Fruit fly (Drosophila melanogaster) whole organism, pupa: ENCODE measurements around the gene Nep7.
A peak's percentile ranks its signal among the peaks of the same experiment; 100 is the strongest.

Experiments used
- CG10348 ChIP-seq: fragments of 200-800 bp; sonication (Bioruptor generic); IDR thresholded peaks from 2 replicates; pipeline ENCODE4 v1.3.6; 2022; ENCODE audit warnings: missing biosample characterization, missing genetic modification characterization
- CG12605 ChIP-seq: fragments of 200-800 bp; sonication (Bioruptor generic); IDR thresholded peaks from 2 replicates; pipeline ENCODE4 v1.3.6; 2022; ENCODE audit warnings: missing biosample characterization, missing genetic modification characterization
- CG13204 ChIP-seq: fragments of 200-800 bp; sonication (Bioruptor generic); optimal IDR thresholded peaks from 2 replicates; lab custom pipeline; 2018; ENCODE audit warnings: missing biosample characterization, mild to moderate bottlenecking, missing genetic modification characterization, moderate library complexity
- CG14655 ChIP-seq: fragments of 200-800 bp; sonication (Bioruptor generic); optimal IDR thresholded peaks from 3 replicates; lab custom pipeline; 2017; ENCODE audit warnings: mild to moderate bottlenecking, missing biosample characterization, missing genetic modification reagents, missing genetic modification characterization
- CG15710 ChIP-seq: fragments of 200-800 bp; sonication (Bioruptor generic); optimal IDR thresholded peaks from 2 replicates; lab custom pipeline; 2018; ENCODE audit warnings: missing biosample characterization, mild to moderate bottlenecking, missing genetic modification characterization, moderate library complexity
- CG17806 ChIP-seq: fragments of 200-800 bp; sonication (Bioruptor generic); optimal IDR thresholded peaks from 2 replicates; lab custom pipeline; 2018; ENCODE audit warnings: missing biosample characterization, mild to moderate bottlenecking, missing genetic modification characterization, moderate library complexity
- CG32121 ChIP-seq: fragments of 200-800 bp; sonication (Bioruptor generic); IDR thresholded peaks from 2 replicates; pipeline ENCODE4 v1.3.6; 2022; ENCODE audit warnings: missing biosample characterization, missing genetic modification characterization
- CG34367 ChIP-seq: fragments of 200-800 bp; sonication (Bioruptor generic); optimal IDR thresholded peaks from 2 replicates; lab custom pipeline; 2018; ENCODE audit warnings: missing biosample characterization, mild to moderate bottlenecking, missing genetic modification characterization
- CG4496 ChIP-seq: fragments of 200-800 bp; sonication (Bioruptor generic); IDR thresholded peaks from 3 replicates; pipeline ENCODE4 v1.3.6; 2022; ENCODE audit warnings: missing biosample characterization, missing genetic modification characterization
- CG8159 ChIP-seq: fragments of 200-800 bp; sonication (Bioruptor generic); optimal IDR thresholded peaks from 3 replicates; lab custom pipeline; 2018; ENCODE audit warnings: missing biosample characterization, mild to moderate bottlenecking, missing genetic modification characterization, moderate library complexity
- CG8301 ChIP-seq: fragments of 200-800 bp; sonication (Bioruptor generic); optimal IDR thresholded peaks from 2 replicates; lab custom pipeline; 2018; ENCODE audit warnings: missing biosample characterization, mild to moderate bottlenecking, missing genetic modification characterization
- CG9948 ChIP-seq: fragments of 200-800 bp; sonication (Bioruptor generic); optimal IDR thresholded peaks from 2 replicates; lab custom pipeline; 2018; ENCODE audit warnings: missing biosample characterization, mild to moderate bottlenecking, missing genetic modification characterization, moderate library complexity
- D1 ChIP-seq: fragments of 200-800 bp; sonication (Bioruptor generic); optimal IDR thresholded peaks from 2 replicates; lab custom pipeline; 2018; ENCODE audit warnings: missing biosample characterization, mild to moderate bottlenecking, missing genetic modification characterization, moderate library complexity
- EcR ChIP-seq: fragments of 200-800 bp; sonication (Bioruptor generic); optimal IDR thresholded peaks from 3 replicates; lab custom pipeline; 2019; ENCODE audit warnings: missing biosample characterization, missing genetic modification characterization, mild to moderate bottlenecking, moderate library complexity, missing genetic modification reagents
- Ets98B ChIP-seq: fragments of 200-800 bp; sonication (Bioruptor generic); IDR thresholded peaks from 2 replicates; pipeline ENCODE4 v1.3.6; 2022; ENCODE audit warnings: missing biosample characterization, missing genetic modification characterization
- Pif1A ChIP-seq: fragments of 200-800 bp; sonication (Bioruptor generic); optimal IDR thresholded peaks from 3 replicates; lab custom pipeline; 2016; ENCODE audit warnings: missing biosample characterization, missing genetic modification characterization
- Pif1B ChIP-seq: fragments of 200-800 bp; sonication (Bioruptor generic); optimal IDR thresholded peaks from 3 replicates; lab custom pipeline; 2016; ENCODE audit warnings: missing biosample characterization, missing genetic modification characterization
- Snoo ChIP-seq: fragments of 200-800 bp; sonication (Bioruptor generic); optimal IDR thresholded peaks from 3 replicates; lab custom pipeline; 2017; ENCODE audit warnings: missing biosample characterization, mild to moderate bottlenecking, missing genetic modification characterization, inconsistent platforms
- fd96Ca ChIP-seq: fragments of 200-800 bp; sonication (Bioruptor generic); IDR thresholded peaks from 3 replicates; pipeline ENCODE4 v1.3.6; 2022; ENCODE audit warnings: missing biosample characterization, missing genetic modification characterization
- gl ChIP-seq: fragments of 200-800 bp; sonication (Bioruptor generic); optimal IDR thresholded peaks from 2 replicates; lab custom pipeline; 2018; ENCODE audit warnings: missing biosample characterization, mild to moderate bottlenecking, missing genetic modification characterization
- rn ChIP-seq: fragments of 200-800 bp; sonication (Bioruptor generic); IDR thresholded peaks from 2 replicates; pipeline ENCODE4 v1.3.6; 2022; ENCODE audit warnings: missing biosample characterization, missing genetic modification characterization

Nep7 gene

dm6 chr3R:27926738-27927215 lies 27.9 kb upstream of the Nep7 start:
- TF ChIP-seq EcR (peak; percentile 62), rn (GFP tag; lab: Robert Waterston, UW) (no peak)

dm6 chr3R:27928140-27928539 lies 26.6 kb upstream of the Nep7 start, which contains the start of gene nenya:
nenya (minus strand) TSS chr3R:27928174.
- TF ChIP-seq CG34367 (tag; lab: Kevin White, UChicago) (no peak), EcR (peak; percentile 60), CG8301 (tag; lab: Kevin White, UChicago) (no peak)

- TF ChIP-seq CG9948 (tag; lab: Kevin White, UChicago) (no peak), Ets98B (no peak), CG13204 (GFP tag; lab: Kevin White, UChicago) (no peak), CG14655 (GFP tag; lab: Kevin White, UChicago) (no peak), CG17806 (tag; lab: Kevin White, UChicago) (no peak), rn (GFP tag; lab: Robert Waterston, UW) (no peak), CG8301 (tag; lab: Kevin White, UChicago) (no peak), CG15710 (tag; lab: Kevin White, UChicago) (no peak), CG4496 (0 out of 3 replicates have a peak, but pooled peaks have one; percentile 18), fd96Ca (no peak), CG10348 (GFP tag; lab: Robert Waterston, UW) (no peak), Snoo (tag; lab: Kevin White, UChicago) (no peak), CG34367 (tag; lab: Kevin White, UChicago) (no peak), EcR (peak; percentile 58), CG8159 (tag; lab: Kevin White, UChicago) (no peak), Pif1A (no peak), CG32121 (GFP tag; lab: Robert Waterston, UW) (no peak), CG12605 (GFP tag; lab: Robert Waterston, UW) (no peak), gl (tag; lab: Kevin White, UChicago) (peak; percentile 17), Pif1B (GFP tag; lab: Kevin White, UChicago) (no peak), D1 (tag; lab: Kevin White, UChicago) (no peak)
Observed at dm6 chr3R:27928984-27929924, 25.5 kb upstream of the Nep7 start.

- TF ChIP-seq fd96Ca (no peak), gl (tag; lab: Kevin White, UChicago) (no peak), D1 (tag; lab: Kevin White, UChicago) (no peak), CG8301 (tag; lab: Kevin White, UChicago) (no peak), rn (GFP tag; lab: Robert Waterston, UW) (no peak), Pif1A (no peak)
- TF ChIP-seq, all 21 proteins: peak for 0
Observed at dm6 chr3R:27931461-27931860, 23.3 kb upstream of the Nep7 start.

- peak; percentile 46; the same call in 2 of the 3 replicates for TF ChIP-seq CG4496
- peak; percentile 44 for TF ChIP-seq CG17806 (tag; lab: Kevin White, UChicago)
- TF ChIP-seq CG14655 (GFP tag; lab: Kevin White, UChicago) = no peak
- peak; percentile 16 for TF ChIP-seq Snoo (tag; lab: Kevin White, UChicago)
- TF ChIP-seq D1 (tag; lab: Kevin White, UChicago) = no peak
- TF ChIP-seq CG8301 (tag; lab: Kevin White, UChicago) = no peak
- no peak for TF ChIP-seq CG32121 (GFP tag; lab: Robert Waterston, UW)
- TF ChIP-seq CG10348 (GFP tag; lab: Robert Waterston, UW) = no peak
- TF ChIP-seq CG9948 (tag; lab: Kevin White, UChicago) = peak; percentile 4
- TF ChIP-seq rn (GFP tag; lab: Robert Waterston, UW) = no peak
- no peak for TF ChIP-seq CG12605 (GFP tag; lab: Robert Waterston, UW)
- peak; percentile 14 for TF ChIP-seq CG15710 (tag; lab: Kevin White, UChicago)
- no peak for TF ChIP-seq Pif1A
- no peak for TF ChIP-seq CG13204 (GFP tag; lab: Kevin White, UChicago)
- peak; percentile 65; the same call in 2 of the 3 replicates for TF ChIP-seq fd96Ca
- no peak for TF ChIP-seq CG34367 (tag; lab: Kevin White, UChicago)
- no peak for TF ChIP-seq CG8159 (tag; lab: Kevin White, UChicago)
- no peak for TF ChIP-seq Pif1B (GFP tag; lab: Kevin White, UChicago)
- peak; percentile 54 for TF ChIP-seq Ets98B
- TF ChIP-seq gl (tag; lab: Kevin White, UChicago) = no peak
- TF ChIP-seq EcR = no peak
Observed at dm6 chr3R:27937752-27938694, 16.7 kb upstream of the Nep7 start, which contains the start of the genes NSD and BOD1. NSD (minus strand) TSS chr3R:27937853. BOD1 (plus strand) TSS chr3R:27938245.
